Worm (Caenorhabditis elegans): ENCODE data around the gene F35H8.4.

DNA sequence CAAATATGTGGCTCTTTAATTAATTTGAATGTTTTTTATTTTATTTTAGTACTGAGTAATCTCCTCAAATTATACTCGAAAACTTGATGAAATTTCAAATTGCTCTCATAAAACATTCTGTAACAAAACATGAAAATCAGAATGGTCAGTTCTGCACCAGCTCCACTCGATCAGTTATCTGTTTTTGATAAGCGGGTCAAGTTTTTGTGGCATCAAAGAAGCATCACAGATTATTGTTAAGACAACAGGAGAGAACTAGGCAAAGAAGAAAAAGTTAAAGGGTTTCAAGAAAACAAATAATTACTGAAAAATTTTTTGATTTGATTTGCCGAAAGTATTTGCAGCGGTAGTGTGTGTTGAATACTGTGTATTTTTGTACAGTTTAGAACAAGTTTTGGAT, 47.3 kb upstream of the F35H8.4 start:
- no peak for TF ChIP-seq ztf-3 (GFP tag; optimal IDR thresholded peaks at IDR 0.05)
- no peak for TF ChIP-seq tlf-1 (GFP tag; optimal IDR thresholded peaks at IDR 0.05)
- TF ChIP-seq nhr-179 (tag; optimal IDR thresholded peaks at IDR 0.05) = no peak
- no peak for TF ChIP-seq atf-7 (tag; optimal IDR thresholded peaks at IDR 0.05)
- TF ChIP-seq unc-62 (GFP tag; optimal IDR thresholded peaks at IDR 0.05) = no peak
- no peak for TF ChIP-seq unc-130 (GFP tag; optimal IDR thresholded peaks at IDR 0.05)
- TF ChIP-seq ekl-4 (GFP tag; IDR thresholded peaks at IDR 0.05) = no peak
- no peak for TF ChIP-seq rec-8 (tag; optimal IDR thresholded peaks at IDR 0.05)
